Worm (Caenorhabditis elegans): ENCODE results near the gene lron-1.

lron-1 gene

ce11 chrX:14535913-14536312, 36.6 kb upstream of the lron-1 start:
- TF ChIP-seq nhr-76 (tag; optimal IDR thresholded peaks at IDR 0.05) = no peak
- TF ChIP-seq unc-39 (tag; optimal IDR thresholded peaks at IDR 0.05) = no peak
- TF ChIP-seq elt-3 (tag; optimal IDR thresholded peaks at IDR 0.05) = no peak
- TF ChIP-seq lsy-2 (tag; optimal IDR thresholded peaks at IDR 0.05) = no peak
- TF ChIP-seq ceh-83 (GFP tag; optimal IDR thresholded peaks at IDR 0.05) = no peak
- TF ChIP-seq unc-62 (GFP tag; optimal IDR thresholded peaks at IDR 0.05) = no peak
- no peak for TF ChIP-seq unc-120 (tag; optimal IDR thresholded peaks at IDR 0.05; ENCODE audit: poor library complexity, severe bottlenecking)

ce11 chrX:14537625-14538024, 34.9 kb upstream of the lron-1 start:
- TF ChIP-seq bed-3 (GFP tag; optimal IDR thresholded peaks at IDR 0.05) = no peak
- no peak for TF ChIP-seq mep-1 (tag; optimal IDR thresholded peaks at IDR 0.05)
- TF ChIP-seq lin-13 (tag; optimal IDR thresholded peaks at IDR 0.05) = no peak
- no peak for TF ChIP-seq unc-120 (tag; optimal IDR thresholded peaks at IDR 0.05; ENCODE audit: poor library complexity, severe bottlenecking)
- TF ChIP-seq sem-2 (GFP tag; optimal IDR thresholded peaks at IDR 0.05) = no peak
- TF ChIP-seq pha-4 (tag; optimal IDR thresholded peaks at IDR 0.05) = no peak
- no peak for TF ChIP-seq tbx-8 (GFP tag; optimal IDR thresholded peaks at IDR 0.05)
- no peak for TF ChIP-seq hlh-1 (tag; optimal IDR thresholded peaks at IDR 0.05)
- TF ChIP-seq unc-39 (tag; optimal IDR thresholded peaks at IDR 0.05) = no peak
- TF ChIP-seq nhr-76 (tag; optimal IDR thresholded peaks at IDR 0.05) = no peak
- no peak for TF ChIP-seq elt-3 (tag; optimal IDR thresholded peaks at IDR 0.05)
- no peak for TF ChIP-seq M03D4.4 (tag; optimal IDR thresholded peaks at IDR 0.05)
- TF ChIP-seq elt-1 (tag; optimal IDR thresholded peaks at IDR 0.05; ENCODE audit: borderline replicate concordance, insufficient read depth) = no peak
- no peak for TF ChIP-seq ceh-43 (GFP tag; optimal IDR thresholded peaks at IDR 0.05)
- TF ChIP-seq ceh-83 (GFP tag; optimal IDR thresholded peaks at IDR 0.05) = no peak

DNA sequence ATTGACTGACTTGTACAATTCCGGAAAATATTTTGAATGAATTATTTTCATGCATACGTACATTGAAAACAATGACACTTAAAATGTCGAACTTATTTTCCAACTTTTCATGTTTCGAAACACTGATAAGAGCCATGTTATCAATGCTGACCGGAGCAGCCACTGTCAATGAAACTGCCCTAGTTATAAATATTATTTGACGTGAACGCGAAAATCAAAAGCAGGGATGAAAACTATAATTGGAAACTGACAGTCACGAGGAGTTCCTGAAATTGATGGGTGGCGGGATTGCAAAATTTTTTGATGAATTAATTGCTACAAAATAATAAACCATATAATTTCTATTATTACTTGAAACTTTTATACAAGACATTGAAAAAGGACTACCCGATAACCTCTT, 33.1 kb upstream of the lron-1 start:
- no peak for TF ChIP-seq hlh-1 (tag; optimal IDR thresholded peaks at IDR 0.05)
- no peak for TF ChIP-seq elt-3 (tag; optimal IDR thresholded peaks at IDR 0.05)
- no peak for TF ChIP-seq ceh-39 (tag; optimal IDR thresholded peaks at IDR 0.05)
- TF ChIP-seq mep-1 (tag; optimal IDR thresholded peaks at IDR 0.05) = no peak
- no peak for TF ChIP-seq ztf-11 (tag; optimal IDR thresholded peaks at IDR 0.05)
- TF ChIP-seq M03D4.4 (tag; optimal IDR thresholded peaks at IDR 0.05) = no peak

DNA sequence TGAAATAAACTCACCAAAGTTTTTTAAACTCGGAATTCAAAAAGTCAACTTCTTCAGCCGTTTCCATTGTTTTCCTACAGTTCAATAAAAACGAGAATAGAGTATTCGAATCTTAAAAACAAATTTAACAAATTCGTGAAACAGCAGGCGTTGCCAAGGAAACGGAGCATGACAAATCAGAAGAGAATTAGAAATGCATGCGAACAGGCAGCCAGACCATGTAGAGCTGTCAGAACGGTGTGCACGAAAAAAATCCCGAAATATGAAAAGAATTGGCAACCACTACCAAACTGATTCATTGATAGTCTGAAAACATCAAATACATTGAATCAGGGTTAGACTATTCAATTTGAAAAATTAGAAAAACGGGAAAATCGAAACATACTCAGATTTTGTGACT, 30.5 kb upstream of the lron-1 start, which contains the start of gene fbxa-81:
Gene fbxa-81, minus strand, starts transcription at position 101 of the 400 bp plus-strand sequence.
- TF ChIP-seq sem-2 (GFP tag; optimal IDR thresholded peaks at IDR 0.05) (no peak), unc-39 (tag; optimal IDR thresholded peaks at IDR 0.05) (no peak), ceh-39 (tag; optimal IDR thresholded peaks at IDR 0.05) (no peak), cnd-1 (tag; optimal IDR thresholded peaks at IDR 0.05) (no peak), nhr-76 (tag; optimal IDR thresholded peaks at IDR 0.05) (no peak), snpc-4 (tag; optimal IDR thresholded peaks at IDR 0.05) (no peak), mab-5 (tag; optimal IDR thresholded peaks at IDR 0.05) (no peak), nhr-12 (tag; optimal IDR thresholded peaks at IDR 0.05) (no peak), bed-3 (GFP tag; optimal IDR thresholded peaks at IDR 0.05) (no peak), sptf-1 (tag; optimal IDR thresholded peaks at IDR 0.05) (no peak), elt-1 (tag; optimal IDR thresholded peaks at IDR 0.05; ENCODE audit: borderline replicate concordance, insufficient read depth) (no peak), nhr-28 (tag; optimal IDR thresholded peaks at IDR 0.05) (no peak), ham-2 (GFP tag; optimal IDR thresholded peaks at IDR 0.05) (no peak), mls-2 (tag; optimal IDR thresholded peaks at IDR 0.05) (no peak), ceh-83 (GFP tag; optimal IDR thresholded peaks at IDR 0.05) (no peak), pha-4 (tag; optimal IDR thresholded peaks at IDR 0.05) (no peak), M03D4.4 (tag; optimal IDR thresholded peaks at IDR 0.05) (no peak), nhr-237 (tag; optimal IDR thresholded peaks at IDR 0.05) (no peak)

DNA sequence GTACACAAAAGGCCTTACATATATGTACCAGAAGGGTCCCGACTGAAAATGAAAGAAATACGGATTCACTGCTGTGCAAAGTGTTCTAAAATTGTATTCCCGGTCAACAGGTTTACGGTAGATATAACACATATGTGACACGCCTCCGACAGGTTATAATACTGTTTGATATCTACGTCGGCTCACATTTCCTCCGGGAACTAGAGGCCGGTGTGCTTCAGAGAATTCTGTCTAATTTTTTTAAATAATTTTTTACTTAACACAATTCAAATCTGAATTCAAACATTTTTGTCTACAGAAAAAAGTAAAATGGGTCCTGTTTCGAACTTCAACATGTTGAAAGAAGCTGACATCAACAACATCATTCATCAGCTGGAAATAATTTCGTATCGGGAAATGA, 29.3 kb upstream of the lron-1 start, which contains the start of gene T24C2.3:
Gene T24C2.3, plus strand, starts transcription at position 301 of the 400 bp plus-strand sequence.
- TF ChIP-seq M03D4.4 (tag; optimal IDR thresholded peaks at IDR 0.05) = no peak
- TF ChIP-seq nhr-28 (tag; optimal IDR thresholded peaks at IDR 0.05) = no peak
- no peak for TF ChIP-seq ces-1 (GFP tag; optimal IDR thresholded peaks at IDR 0.05)
- TF ChIP-seq lin-13 (tag; optimal IDR thresholded peaks at IDR 0.05) = no peak
- TF ChIP-seq ceh-83 (GFP tag; optimal IDR thresholded peaks at IDR 0.05) = no peak
- no peak for TF ChIP-seq hlh-1 (tag; optimal IDR thresholded peaks at IDR 0.05)
- TF ChIP-seq ceh-39 (tag; optimal IDR thresholded peaks at IDR 0.05) = no peak
- no peak for TF ChIP-seq nhr-12 (tag; optimal IDR thresholded peaks at IDR 0.05)
- no peak for TF ChIP-seq snpc-4 (tag; optimal IDR thresholded peaks at IDR 0.05)
- no peak for TF ChIP-seq flh-1 (GFP tag; optimal IDR thresholded peaks at IDR 0.05)
- no peak for TF ChIP-seq elt-1 (tag; optimal IDR thresholded peaks at IDR 0.05; ENCODE audit: borderline replicate concordance, insufficient read depth)
- TF ChIP-seq mls-2 (tag; optimal IDR thresholded peaks at IDR 0.05) = no peak
- no peak for TF ChIP-seq elt-3 (tag; optimal IDR thresholded peaks at IDR 0.05)
- no peak for TF ChIP-seq sem-2 (GFP tag; optimal IDR thresholded peaks at IDR 0.05)
- no peak for TF ChIP-seq zip-8 (tag; optimal IDR thresholded peaks at IDR 0.05)
- no peak for TF ChIP-seq unc-39 (tag; optimal IDR thresholded peaks at IDR 0.05)
- no peak for TF ChIP-seq mab-5 (tag; optimal IDR thresholded peaks at IDR 0.05)
- TF ChIP-seq blmp-1 (tag; optimal IDR thresholded peaks at IDR 0.05) = no peak
